Worm (Caenorhabditis elegans): ENCODE results near the gene acbp-7.

acbp-7 gene

DNA sequence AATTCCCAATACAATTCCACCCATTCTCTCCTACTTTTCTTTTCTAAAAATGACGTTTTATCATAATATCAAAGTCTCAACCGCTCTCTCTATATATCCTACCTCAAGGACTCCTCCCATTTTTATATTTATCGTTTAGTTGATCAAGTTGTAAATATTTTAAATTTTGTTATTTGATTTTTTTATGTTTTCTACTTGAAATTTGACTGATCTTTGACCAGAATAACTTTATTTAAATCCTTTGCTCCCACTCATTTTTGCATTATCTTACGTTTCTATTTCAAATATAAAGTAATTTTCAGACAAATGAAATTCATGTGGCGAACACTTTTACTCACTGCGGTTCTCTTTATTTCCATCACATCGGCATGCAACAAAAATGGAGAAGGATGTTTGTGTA lies at the start of gene acbp-7, which contains the start of gene F26A1.19:
Gene acbp-7 (plus strand): TSS at position 301 of the 400 bp plus-strand sequence.
Gene F26A1.19 (plus strand): TSS at position 303 of the 400 bp plus-strand sequence.
- TF ChIP-seq syd-9 (tag; optimal IDR thresholded peaks at IDR 0.05), result no peak

DNA sequence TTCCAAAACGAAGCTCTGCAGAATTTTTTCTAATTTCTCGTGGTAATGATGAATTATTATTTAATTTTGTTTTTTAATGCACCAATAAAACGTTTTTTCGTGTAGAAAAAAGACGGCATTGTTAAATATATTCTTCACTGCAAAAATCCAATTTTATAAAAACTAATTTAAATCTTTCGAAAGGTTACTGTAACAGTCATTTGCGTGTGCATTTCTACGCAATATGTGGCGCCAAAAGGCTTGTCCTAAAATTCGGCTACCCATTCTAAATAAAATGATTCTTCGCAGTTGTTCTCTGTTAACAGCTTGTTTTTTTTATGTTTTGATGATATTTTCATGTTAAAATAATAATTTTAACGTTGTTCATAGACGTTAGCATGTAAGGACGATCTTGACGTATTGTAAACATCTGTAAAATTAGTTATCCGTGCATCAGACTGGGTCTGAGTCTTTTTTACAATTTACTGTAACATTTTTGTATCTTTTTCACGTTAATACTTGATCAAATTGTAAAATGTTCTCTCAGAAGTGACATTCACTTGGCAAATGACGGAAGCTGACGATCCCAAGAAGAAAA lies 44.9 kb upstream of the acbp-7 start, which contains the start of gene mip-1:
Gene mip-1 (plus strand): TSS at position 527 of the 577 bp plus-strand sequence.
- TF ChIP-seq fax-1 (tag; optimal IDR thresholded peaks at IDR 0.05) (no peak), hlh-13 (GFP tag; optimal IDR thresholded peaks at IDR 0.05) (no peak), mec-3 (tag; optimal IDR thresholded peaks at IDR 0.05; ENCODE audit: borderline replicate concordance) (no peak), ceh-6 (GFP tag; optimal IDR thresholded peaks at IDR 0.05) (no peak), unc-86 (tag; optimal IDR thresholded peaks at IDR 0.05) (no peak), che-1 (tag; optimal IDR thresholded peaks at IDR 0.05) (no peak), ets-4 (tag; optimal IDR thresholded peaks at IDR 0.05) (no peak)

DNA sequence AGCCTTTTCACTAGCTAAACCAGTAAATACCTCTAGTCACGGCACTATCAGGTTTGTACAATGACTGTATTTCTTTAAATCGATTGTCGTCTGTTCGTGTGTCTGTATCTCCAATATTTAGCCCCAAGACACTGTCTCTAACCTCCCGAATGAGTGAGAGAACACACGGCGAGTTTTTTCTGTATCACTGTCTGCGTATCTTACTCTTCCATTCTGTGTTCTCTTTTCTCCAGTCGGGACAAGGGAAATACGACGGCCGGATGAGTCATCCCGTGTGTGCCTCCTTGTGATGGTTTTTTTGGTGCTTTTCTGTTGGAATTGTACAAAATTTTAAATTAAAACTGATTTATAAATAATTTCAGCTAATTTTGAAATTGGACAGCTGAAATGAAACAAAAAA lies 41.5 kb upstream of the acbp-7 start:
- no peak for TF ChIP-seq ceh-2 (tag; optimal IDR thresholded peaks at IDR 0.05)
- no peak for TF ChIP-seq ceh-34 (tag; optimal IDR thresholded peaks at IDR 0.05)
- no peak for TF ChIP-seq ama-1 (optimal IDR thresholded peaks at IDR 0.05)
- TF ChIP-seq ceh-31 (tag; optimal IDR thresholded peaks at IDR 0.05), result peak; percentile 26
- peak; percentile 19 for TF ChIP-seq tbx-2 (tag; optimal IDR thresholded peaks at IDR 0.05)
- TF ChIP-seq pha-4 (tag; optimal IDR thresholded peaks at IDR 0.05), result no peak
- no peak for TF ChIP-seq dve-1 (tag; optimal IDR thresholded peaks at IDR 0.05)
- TF ChIP-seq elt-2 (tag; optimal IDR thresholded peaks at IDR 0.05), result peak; percentile 16
- no peak for TF ChIP-seq ceh-30 (tag; optimal IDR thresholded peaks at IDR 0.05)
- TF ChIP-seq pat-9 (tag; optimal IDR thresholded peaks at IDR 0.05), result no peak
- TF ChIP-seq ceh-45 (GFP tag; IDR thresholded peaks at IDR 0.05), result no peak
- TF ChIP-seq unc-42 (tag; optimal IDR thresholded peaks at IDR 0.05), result no peak
- no peak for TF ChIP-seq ceh-9 (tag; optimal IDR thresholded peaks at IDR 0.05)
- peak; percentile 20 for TF ChIP-seq hlh-30 (tag; optimal IDR thresholded peaks at IDR 0.05; ENCODE audit: insufficient read depth)
- TF ChIP-seq rnt-1 (tag; optimal IDR thresholded peaks at IDR 0.05), result no peak
- TF ChIP-seq nfya-1 (tag; optimal IDR thresholded peaks at IDR 0.05), result peak; percentile 45
- peak; percentile 48 for TF ChIP-seq ets-4 (tag; optimal IDR thresholded peaks at IDR 0.05)

DNA sequence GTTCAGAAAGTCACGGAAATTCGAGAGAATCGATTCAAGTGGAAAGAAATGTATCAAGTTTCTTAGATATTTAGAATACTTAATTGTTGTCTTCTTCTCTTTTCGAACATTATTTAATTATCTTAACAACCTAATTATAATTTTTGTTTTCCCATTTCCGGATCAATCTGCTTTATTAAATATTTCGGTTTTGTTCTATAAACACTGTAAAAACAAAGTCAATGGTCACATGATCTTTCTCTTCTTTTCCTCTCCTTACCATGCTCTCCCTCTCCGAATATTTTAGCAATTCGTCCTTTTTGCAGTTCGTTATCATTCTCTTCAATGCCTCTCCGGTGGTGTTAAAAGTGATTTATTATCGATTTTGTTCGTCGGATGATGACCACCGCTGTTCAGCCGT lies 41.0 kb upstream of the acbp-7 start, which contains the start of gene tag-325:
Gene tag-325 (plus strand): TSS at position 301 of the 400 bp plus-strand sequence.
- TF ChIP-seq tbx-7 (tag; optimal IDR thresholded peaks at IDR 0.05) (no peak), hlh-30 (tag; optimal IDR thresholded peaks at IDR 0.05; ENCODE audit: insufficient read depth) (peak; percentile 15), dve-1 (tag; optimal IDR thresholded peaks at IDR 0.05) (no peak)

DNA sequence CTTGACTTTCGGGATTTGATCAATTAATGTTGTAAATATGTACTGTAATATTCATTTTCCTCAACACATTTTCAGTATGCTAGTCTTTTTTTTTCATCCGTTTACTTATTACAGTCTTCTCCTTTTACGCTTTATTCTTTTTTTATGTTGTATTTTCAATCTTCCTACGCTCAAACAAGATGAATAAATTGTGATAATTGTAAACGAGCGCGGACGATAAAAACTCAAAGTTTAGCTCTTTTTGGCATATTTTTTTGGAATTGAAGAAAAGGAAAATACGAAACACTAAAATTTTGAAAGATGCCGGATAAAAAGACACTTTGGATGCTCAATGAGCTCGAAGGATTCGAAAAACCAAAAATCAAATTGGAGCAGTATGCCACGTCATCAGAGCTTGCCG lies 34.8 kb upstream of the acbp-7 start, which contains the start of gene metl-5:
Gene metl-5 (plus strand): TSS at position 301 of the 400 bp plus-strand sequence.
- TF ChIP-seq pros-1 (tag; optimal IDR thresholded peaks at IDR 0.05), result no peak
- no peak for TF ChIP-seq unc-55 (GFP tag; optimal IDR thresholded peaks at IDR 0.05)
- TF ChIP-seq ceh-18 (tag; optimal IDR thresholded peaks at IDR 0.05), result no peak
- no peak for TF ChIP-seq sdc-2 (tag; optimal IDR thresholded peaks at IDR 0.05)
- TF ChIP-seq dmd-4 (tag; optimal IDR thresholded peaks at IDR 0.05; ENCODE audit: borderline replicate concordance), result no peak
- TF ChIP-seq npax-4 (tag; optimal IDR thresholded peaks at IDR 0.05), result no peak
- TF ChIP-seq mec-3 (tag; optimal IDR thresholded peaks at IDR 0.05; ENCODE audit: borderline replicate concordance), result no peak
- TF ChIP-seq nhr-11 (tag; optimal IDR thresholded peaks at IDR 0.05), result no peak
- TF ChIP-seq pag-3 (tag; optimal IDR thresholded peaks at IDR 0.05; ENCODE audit: borderline replicate concordance), result no peak
- no peak for TF ChIP-seq rnt-1 (tag; optimal IDR thresholded peaks at IDR 0.05)
- TF ChIP-seq pqm-1 (tag; optimal IDR thresholded peaks at IDR 0.05), result no peak
- no peak for TF ChIP-seq ceh-48 (tag; optimal IDR thresholded peaks at IDR 0.05)
- no peak for TF ChIP-seq ceh-22 (tag; optimal IDR thresholded peaks at IDR 0.05)
